Fruit fly (Drosophila melanogaster) Kc167 (cell line): Measurements from ENCODE around the gene CG7720.

Source experiments
- h ChIP-seq: fragments of >200 bp; optimal IDR thresholded peaks from 3 replicates; lab custom pipeline; 2018; ENCODE audit warnings: missing external identifiers
- psq ChIP-seq: fragments of >200 bp; optimal IDR thresholded peaks from 2 replicates; lab custom pipeline; 2017; ENCODE audit warnings: missing external identifiers

DNA sequence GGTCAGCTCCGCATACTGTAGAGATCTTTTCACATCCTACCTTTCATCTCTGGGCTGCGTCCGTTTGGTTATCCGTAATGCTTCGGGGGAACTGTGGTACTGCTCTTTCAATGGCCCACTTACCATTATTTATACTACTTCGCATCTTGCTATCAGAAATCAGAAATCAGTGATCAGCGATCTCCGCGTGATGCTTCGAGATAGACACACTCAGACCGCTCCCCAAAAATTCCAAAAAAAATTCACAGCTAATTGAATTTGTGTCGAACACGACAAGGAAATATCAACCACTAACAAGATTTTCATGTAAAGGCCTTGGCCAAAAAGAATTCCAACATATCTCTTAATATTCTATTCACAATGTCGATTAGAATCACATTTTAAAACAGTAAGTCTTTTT, 66.6 kb downstream of the CG7720 start, which contains the start of gene CG7715:
- TF ChIP-seq psq (lab: Kevin White, UChicago) (no peak), h (lab: Kevin White, UChicago) (no peak)
